Fruit fly (Drosophila melanogaster) whole organism, embryonic: ENCODE data around the gene Polr3F.
A peak's percentile ranks its signal among the peaks of the same experiment; 100 is the strongest.

ENCODE experiments used
- Adf1 ChIP-seq: fragments of 200-800 bp; sonication (Bioruptor generic); IDR thresholded peaks from 2 replicates; pipeline ENCODE4 v1.3.6; 2022; ENCODE audit warnings: missing biosample characterization, missing genetic modification characterization
- CG10654 ChIP-seq: fragments of 200-800 bp; sonication (Bioruptor generic); optimal IDR thresholded peaks from 2 replicates; lab custom pipeline; 2016; ENCODE audit warnings: missing biosample characterization, missing genetic modification characterization
- CG10959 ChIP-seq: fragments of 200-800 bp; sonication (Bioruptor generic); IDR thresholded peaks from 2 replicates; pipeline ENCODE4 v1.3.6; 2022; ENCODE audit warnings: missing biosample characterization, missing genetic modification characterization
- CG1602 ChIP-seq: fragments of 200-800 bp; sonication (Bioruptor generic); optimal IDR thresholded peaks from 3 replicates; lab custom pipeline; 2016; ENCODE audit warnings: missing biosample characterization, missing genetic modification characterization
- CG1603 ChIP-seq: fragments of 200-800 bp; sonication (Bioruptor generic); optimal IDR thresholded peaks from 2 replicates; lab custom pipeline; 2019; ENCODE audit warnings: missing biosample characterization, mild to moderate bottlenecking, missing genetic modification characterization, moderate library complexity
- CG16779 ChIP-seq: fragments of 200-800 bp; sonication (Bioruptor generic); IDR thresholded peaks from 2 replicates; pipeline ENCODE4 v1.3.6; 2022; ENCODE audit warnings: missing biosample characterization, missing genetic modification characterization
- CG18764 ChIP-seq: fragments of 200-800 bp; sonication (Bioruptor generic); optimal IDR thresholded peaks from 3 replicates; lab custom pipeline; 2016; ENCODE audit warnings: missing biosample characterization, missing genetic modification characterization
- CG2116 ChIP-seq: fragments of 200-800 bp; sonication (Bioruptor generic); optimal IDR thresholded peaks from 3 replicates; lab custom pipeline; 2018; ENCODE audit warnings: missing biosample characterization, mild to moderate bottlenecking, missing genetic modification characterization
- CG2120 ChIP-seq: fragments of 200-800 bp; sonication (Bioruptor generic); optimal IDR thresholded peaks from 3 replicates; lab custom pipeline; 2016; ENCODE audit warnings: missing biosample characterization, missing genetic modification characterization
- CG30431 ChIP-seq: fragments of 200-800 bp; sonication (Bioruptor generic); optimal IDR thresholded peaks from 2 replicates; lab custom pipeline; 2017; ENCODE audit warnings: missing biosample characterization, missing genetic modification characterization
- CG42726 ChIP-seq: fragments of 200-800 bp; sonication (Bioruptor generic); IDR thresholded peaks from 2 replicates; pipeline ENCODE4 v1.3.6; 2022; ENCODE audit warnings: missing biosample characterization, missing genetic modification characterization; ENCODE audit not compliant: partially characterized antibody
- CG4328 ChIP-seq: fragments of 200-800 bp; sonication (Bioruptor generic); optimal IDR thresholded peaks from 3 replicates; lab custom pipeline; 2017; ENCODE audit warnings: missing biosample characterization, missing genetic modification reagents, missing genetic modification characterization
- CG6689 ChIP-seq: fragments of 200-800 bp; sonication (Bioruptor generic); IDR thresholded peaks from 2 replicates; pipeline ENCODE4 v1.3.6; 2022; ENCODE audit warnings: missing biosample characterization, missing genetic modification characterization
- CG6765 ChIP-seq: fragments of 200-800 bp; sonication (Bioruptor generic); optimal IDR thresholded peaks from 3 replicates; lab custom pipeline; 2017; ENCODE audit warnings: missing biosample characterization, mild to moderate bottlenecking, missing genetic modification characterization
- CG7928 ChIP-seq: fragments of 200-800 bp; sonication (Bioruptor generic); optimal IDR thresholded peaks from 2 replicates; lab custom pipeline; 2017; ENCODE audit warnings: missing biosample characterization, mild to moderate bottlenecking, missing genetic modification characterization
- CG8359 ChIP-seq: fragments of 200-800 bp; sonication (Bioruptor generic); optimal IDR thresholded peaks from 2 replicates; lab custom pipeline; 2017; ENCODE audit warnings: missing biosample characterization, mild to moderate bottlenecking, missing genetic modification characterization, borderline replicate concordance
- CG8924 ChIP-seq: fragments of 200-800 bp; optimal IDR thresholded peaks from 3 replicates; lab custom pipeline; 2019; ENCODE audit warnings: missing biosample characterization, mild to moderate bottlenecking, missing genetic modification characterization, moderate library complexity
- CG9215 ChIP-seq: fragments of 200-800 bp; sonication (Bioruptor generic); IDR thresholded peaks from 2 replicates; pipeline ENCODE4 v1.3.6; 2022; ENCODE audit warnings: missing biosample characterization, missing genetic modification characterization
- CG9437 ChIP-seq: fragments of 200-800 bp; sonication (Bioruptor generic); optimal IDR thresholded peaks from 2 replicates; lab custom pipeline; 2018; ENCODE audit warnings: missing biosample characterization, mild to moderate bottlenecking, missing genetic modification characterization
- CHES-1-like ChIP-seq: fragments of 200-800 bp; sonication (Bioruptor generic); optimal IDR thresholded peaks from 2 replicates; lab custom pipeline; 2016; ENCODE audit warnings: missing biosample characterization, missing genetic modification characterization
- CrebB ChIP-seq: fragments of 200-800 bp; sonication (Bioruptor generic); optimal IDR thresholded peaks from 3 replicates; lab custom pipeline; 2018; ENCODE audit warnings: missing biosample characterization, mild to moderate bottlenecking, missing genetic modification characterization
- E2f1 ChIP-seq: fragments of 200-800 bp; sonication (Bioruptor generic); IDR thresholded peaks from 2 replicates; pipeline ENCODE4 v1.3.6; 2022; ENCODE audit warnings: missing biosample characterization, missing genetic modification characterization
- Hmr ChIP-seq: fragments of 200-800 bp; sonication (Bioruptor generic); optimal IDR thresholded peaks from 3 replicates; lab custom pipeline; 2017; ENCODE audit warnings: mild to moderate bottlenecking, missing biosample characterization, missing genetic modification reagents, missing genetic modification characterization
- Hr3 ChIP-seq: fragments of 200-800 bp; sonication (Bioruptor generic); optimal IDR thresholded peaks from 3 replicates; lab custom pipeline; 2016; ENCODE audit warnings: missing biosample characterization, missing genetic modification characterization
- Myb ChIP-seq: fragments of 200-800 bp; sonication (Bioruptor generic); optimal IDR thresholded peaks from 2 replicates; lab custom pipeline; 2016; ENCODE audit warnings: missing biosample characterization, missing genetic modification characterization
- NC2β ChIP-seq: fragments of 200-800 bp; sonication (Bioruptor generic); optimal IDR thresholded peaks from 2 replicates; lab custom pipeline; 2016; ENCODE audit warnings: missing biosample characterization, missing genetic modification characterization
- NK7.1 ChIP-seq: fragments of 200-800 bp; sonication (Bioruptor generic); optimal IDR thresholded peaks from 3 replicates; lab custom pipeline; 2016; ENCODE audit warnings: missing biosample characterization, missing genetic modification characterization
- Side ChIP-seq: fragments of 200-800 bp; sonication (Bioruptor generic); optimal IDR thresholded peaks from 2 replicates; lab custom pipeline; 2016; ENCODE audit warnings: missing biosample characterization, missing genetic modification characterization
- Sin3A ChIP-seq: fragments of >200 bp; optimal IDR thresholded peaks from 2 replicates; lab custom pipeline; 2018
- bbx ChIP-seq: fragments of 200-800 bp; sonication (Bioruptor generic); IDR thresholded peaks from 2 replicates; pipeline ENCODE4 v1.3.6; 2022; ENCODE audit warnings: missing biosample characterization, missing genetic modification characterization; ENCODE audit not compliant: partially characterized antibody
- crc ChIP-seq: fragments of 200-800 bp; sonication (Bioruptor generic); optimal IDR thresholded peaks from 2 replicates; lab custom pipeline; 2016; ENCODE audit warnings: missing biosample characterization, missing genetic modification characterization
- dan ChIP-seq: fragments of 200-800 bp; sonication (Bioruptor generic); IDR thresholded peaks from 2 replicates; pipeline ENCODE4 v1.3.6; 2022; ENCODE audit warnings: missing biosample characterization, missing genetic modification characterization
- dimm ChIP-seq: fragments of 200-800 bp; sonication (Bioruptor generic); IDR thresholded peaks from 2 replicates; pipeline ENCODE4 v1.3.6; 2022; ENCODE audit warnings: missing biosample characterization, missing genetic modification characterization
- dysf ChIP-seq: fragments of 200-800 bp; sonication (Bioruptor generic); IDR thresholded peaks from 3 replicates; pipeline ENCODE4 v1.3.6; 2022; ENCODE audit warnings: missing biosample characterization, missing genetic modification characterization
- exex ChIP-seq: fragments of 200-800 bp; sonication (Bioruptor generic); optimal IDR thresholded peaks from 4 replicates; lab custom pipeline; 2018; ENCODE audit warnings: missing biosample characterization, mild to moderate bottlenecking, missing genetic modification characterization, moderate library complexity
- gfzf ChIP-seq: fragments of 200-800 bp; sonication (Bioruptor generic); optimal IDR thresholded peaks from 2 replicates; lab custom pipeline; 2016; ENCODE audit warnings: missing biosample characterization, mild to moderate bottlenecking, missing genetic modification characterization, moderate library complexity
- hth ChIP-seq: fragments of >200 bp; optimal IDR thresholded peaks from 2 replicates; lab custom pipeline; 2017; ENCODE audit warnings: inconsistent platforms
- lab ChIP-seq: fragments of 200-800 bp; sonication (Bioruptor generic); optimal IDR thresholded peaks from 3 replicates; lab custom pipeline; 2017; ENCODE audit warnings: missing biosample characterization, missing genetic modification characterization, mild to moderate bottlenecking, moderate library complexity, missing genetic modification reagents
- lola ChIP-seq, 3 experiments: fragments of >200 bp in 2 of 3; fragments of 200-800 bp in 1 of 3; sonication (Bioruptor generic) in 1 of 3; optimal IDR thresholded peaks; 2 replicates each; lab custom pipeline; 2017 to 2019; ENCODE audit warnings: missing biosample characterization in 3 of 3, missing genetic modification characterization in 3 of 3, mild to moderate bottlenecking in 1 of 3, moderate library complexity in 1 of 3
- mam ChIP-seq: fragments of 200-800 bp; sonication (Bioruptor generic); optimal IDR thresholded peaks from 3 replicates; lab custom pipeline; 2016; ENCODE audit warnings: missing biosample characterization, missing genetic modification characterization
- mirr ChIP-seq: fragments of 200-800 bp; sonication (Bioruptor generic); optimal IDR thresholded peaks from 3 replicates; lab custom pipeline; 2018; ENCODE audit warnings: missing biosample characterization, mild to moderate bottlenecking, missing genetic modification characterization
- odd ChIP-seq: fragments of 200-800 bp; sonication (Bioruptor generic); optimal IDR thresholded peaks from 2 replicates; lab custom pipeline; 2017; ENCODE audit warnings: missing biosample characterization, mild to moderate bottlenecking, missing genetic modification characterization
- otp ChIP-seq: fragments of 200-800 bp; sonication (Bioruptor generic); IDR thresholded peaks from 3 replicates; pipeline ENCODE4, ENCODE4 v1.3.6; 2022; ENCODE audit warnings: missing biosample characterization, missing genetic modification characterization
- pan ChIP-seq, 4 experiments: fragments of >200 bp in 3 of 4; fragments of 200-800 bp in 1 of 4; sonication (Bioruptor generic) in 1 of 4; optimal IDR thresholded peaks in 3 of 4; IDR thresholded peaks in 1 of 4; 2 replicates each; pipeline versions ENCODE4 v1.3.6 to Lab custom; 2017 to 2022; ENCODE audit warnings: missing biosample characterization in 2 of 4, missing genetic modification characterization in 2 of 4, mixed read lengths in 1 of 4
- pita ChIP-seq: fragments of 200-800 bp; sonication (Bioruptor generic); optimal IDR thresholded peaks from 2 replicates; lab custom pipeline; 2017; ENCODE audit warnings: missing biosample characterization, mild to moderate bottlenecking, missing genetic modification characterization
- pros ChIP-seq: fragments of 200-800 bp; sonication (Bioruptor generic); optimal IDR thresholded peaks from 3 replicates; lab custom pipeline; 2019; ENCODE audit warnings: missing biosample characterization, mild to moderate bottlenecking, missing genetic modification characterization, moderate library complexity
- sr ChIP-seq: fragments of 200-800 bp; sonication (Bioruptor generic); IDR thresholded peaks from 3 replicates; pipeline ENCODE4 v1.3.6; 2022; ENCODE audit warnings: missing biosample characterization, missing genetic modification characterization
- ssp ChIP-seq: fragments of 200-800 bp; sonication (Bioruptor generic); IDR thresholded peaks from 2 replicates; pipeline ENCODE4 v1.3.6; 2022; ENCODE audit warnings: missing biosample characterization, missing genetic modification characterization
- unpg ChIP-seq: fragments of 200-800 bp; sonication (Bioruptor generic); optimal IDR thresholded peaks from 3 replicates; lab custom pipeline; 2018; ENCODE audit warnings: missing biosample characterization, mild to moderate bottlenecking, missing genetic modification characterization, moderate library complexity
- wdn ChIP-seq: fragments of 200-800 bp; sonication (Bioruptor generic); IDR thresholded peaks from 2 replicates; pipeline ENCODE4 v1.3.6; 2022; ENCODE audit warnings: missing biosample characterization, missing genetic modification characterization
- zen ChIP-seq: fragments of 200-800 bp; sonication (Bioruptor generic); optimal IDR thresholded peaks from 3 replicates; lab custom pipeline; 2018; ENCODE audit warnings: missing biosample characterization, mild to moderate bottlenecking, missing genetic modification characterization, moderate library complexity

Gene Polr3F

dm6 chr3R:22358810-22359209 lies 8.4 kb downstream of the Polr3F start:
- TF ChIP-seq CG9215: no peak
- peak; percentile 63 for TF ChIP-seq E2f1 (GFP tag; lab: Robert Waterston, UW)
- TF ChIP-seq CG4328 (GFP tag; lab: Kevin White, UChicago): peak; percentile 58
- TF ChIP-seq zen (tag; lab: Kevin White, UChicago): peak; percentile 72
- peak; percentile 42 for TF ChIP-seq CrebB
- peak; percentile 46 for TF ChIP-seq CG2116 (GFP tag; lab: Kevin White, UChicago)
- no peak for TF ChIP-seq Sin3A (lab: Kevin White, UChicago)
- TF ChIP-seq unpg: peak; percentile 69
- peak; percentile 69 for TF ChIP-seq lab (GFP tag; lab: Kevin White, UChicago)
- TF ChIP-seq dysf (GFP tag; lab: Robert Waterston, UW): peak; percentile 82
- TF ChIP-seq CG1603 (tag; lab: Kevin White, UChicago): peak; percentile 85
- peak; percentile 17 for TF ChIP-seq CHES-1-like (GFP tag; lab: Kevin White, UChicago)
- peak; percentile 82 for TF ChIP-seq NC2β (GFP tag; lab: Kevin White, UChicago)
- TF ChIP-seq Hr3: peak; percentile 55
- no peak for TF ChIP-seq CG7928 (GFP tag; lab: Kevin White, UChicago)
- peak; percentile 12 for TF ChIP-seq Side (GFP tag; lab: Kevin White, UChicago)
- TF ChIP-seq mam: no peak
- no peak for TF ChIP-seq dimm (GFP tag; lab: Robert Waterston, UW)
- no peak for TF ChIP-seq NK7.1
- TF ChIP-seq Adf1 (GFP tag; lab: Robert Waterston, UW): no peak
- TF ChIP-seq CG8924 (tag; lab: Kevin White, UChicago): peak; percentile 72
- TF ChIP-seq dan: no peak
- TF ChIP-seq otp: peak; percentile 61; the same call in 2 of the 3 replicates
- TF ChIP-seq wdn (GFP tag; lab: Robert Waterston, UW): 0 out of 2 replicates have a peak, but pooled peaks have one; percentile 11
- peak; percentile 55 for TF ChIP-seq odd (GFP tag; lab: Kevin White, UChicago)
- peak; percentile 41 for TF ChIP-seq exex (tag; lab: Kevin White, UChicago)
- TF ChIP-seq CG10654 (GFP tag; lab: Kevin White, UChicago): peak; percentile 57
- TF ChIP-seq CG8359: peak; percentile 61
- peak; percentile 32 for TF ChIP-seq Hmr (GFP tag; lab: Kevin White, UChicago)
- peak; percentile 52 for TF ChIP-seq CG2120 (GFP tag; lab: Kevin White, UChicago)
- TF ChIP-seq mirr (GFP tag; lab: Kevin White, UChicago): no peak
- TF ChIP-seq CG10959 (GFP tag; lab: Robert Waterston, UW): peak; percentile 66
- TF ChIP-seq CG18764 (GFP tag; lab: Kevin White, UChicago): peak; percentile 84
- TF ChIP-seq gfzf (GFP tag; lab: Kevin White, UChicago): no peak
- TF ChIP-seq CG30431: peak; percentile 37
- TF ChIP-seq CG42726 (GFP tag; lab: Robert Waterston, UW): no peak
- no peak for TF ChIP-seq CG9437 (GFP tag; lab: Kevin White, UChicago)
- TF ChIP-seq crc: no peak
- no peak for TF ChIP-seq pan (optimal IDR thresholded peaks at IDR 0.05; lab: Kevin White, UChicago)
- TF ChIP-seq pan (GFP tag; optimal IDR thresholded peaks at IDR 0.05 in 1 of 2, IDR thresholded peaks at IDR 0.05 in 1 of 2): peak in 1 of 2 experiments; percentile 85
- TF ChIP-seq CG1602 (GFP tag; lab: Kevin White, UChicago): peak; percentile 74
- TF ChIP-seq Myb (GFP tag; lab: Kevin White, UChicago): no peak
- no peak for TF ChIP-seq CG6765 (GFP tag; lab: Kevin White, UChicago)
- TF ChIP-seq lola (GFP tag; optimal IDR thresholded peaks at IDR 0.05; lab: Kevin White, UChicago): peak in 1 of 3 experiments; percentile 77
- TF ChIP-seq CG16779 (GFP tag; lab: Robert Waterston, UW): no peak
- TF ChIP-seq ssp (GFP tag; lab: Robert Waterston, UW): peak; percentile 35; the same call in 1 of the 2 replicates
- no peak for TF ChIP-seq pros (GFP tag; lab: Kevin White, UChicago)
- TF ChIP-seq CG6689 (GFP tag; lab: Robert Waterston, UW): peak; percentile 81
- TF ChIP-seq bbx (GFP tag; lab: Robert Waterston, UW): no peak
- TF ChIP-seq hth (lab: Kevin White, UChicago): no peak
- peak; percentile 22; the same call in 1 of the 3 replicates for TF ChIP-seq sr (GFP tag; lab: Robert Waterston, UW)
- TF ChIP-seq pita (GFP tag; lab: Kevin White, UChicago): no peak
